Worm (Caenorhabditis elegans): ENCODE measurements around the gene ZC404.16.

DNA sequence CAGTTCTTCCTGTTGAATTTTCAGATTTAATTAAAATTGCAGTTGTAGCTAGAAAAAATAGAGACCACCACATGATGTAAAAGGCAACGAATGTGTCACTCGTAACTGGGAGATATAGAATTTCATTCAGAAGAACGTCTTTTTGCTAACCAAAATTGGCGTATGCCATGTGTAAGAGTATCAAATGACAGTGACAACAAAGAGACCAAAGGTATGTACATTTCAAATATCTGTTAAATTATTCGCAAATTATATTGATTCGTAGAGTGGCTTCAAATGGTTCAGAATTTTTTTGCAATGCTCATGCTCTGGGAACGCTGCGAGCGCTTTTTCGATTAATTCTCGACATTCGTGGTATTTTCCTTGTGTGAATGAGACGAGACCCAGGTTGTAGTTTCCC lies 11.3 kb downstream of the ZC404.16 start, which contains the start of gene T25F10.4:
- no peak for TF ChIP-seq D1046.2 (GFP tag; IDR thresholded peaks at IDR 0.05)
- TF ChIP-seq mdl-1 (tag; optimal IDR thresholded peaks at IDR 0.05): no peak
- no peak for TF ChIP-seq ces-1 (GFP tag; optimal IDR thresholded peaks at IDR 0.05)
- TF ChIP-seq nhr-25 (tag; optimal IDR thresholded peaks at IDR 0.05; ENCODE audit: borderline replicate concordance, insufficient read depth): no peak
- TF ChIP-seq egl-27 (tag; optimal IDR thresholded peaks at IDR 0.05): no peak
- no peak for TF ChIP-seq nhr-77 (tag; optimal IDR thresholded peaks at IDR 0.05)
- no peak for TF ChIP-seq lin-13 (GFP tag; optimal IDR thresholded peaks at IDR 0.05)
- TF ChIP-seq fkh-10 (GFP tag; optimal IDR thresholded peaks at IDR 0.05): no peak

All from whole organism, L4 larva.